Worm (Caenorhabditis elegans): ENCODE measurements around the gene nst-1.

Gene nst-1

ce11 chrII:8259674-8260073 lies 23.3 kb downstream of the nst-1 start:
- TF ChIP-seq unc-55 (GFP tag; optimal IDR thresholded peaks at IDR 0.05) (no peak), ceh-18 (tag; optimal IDR thresholded peaks at IDR 0.05) (no peak), ceh-6 (GFP tag; optimal IDR thresholded peaks at IDR 0.05) (no peak), elt-2 (tag; optimal IDR thresholded peaks at IDR 0.05) (no peak), hlh-6 (tag; optimal IDR thresholded peaks at IDR 0.05) (no peak), odd-2 (tag; optimal IDR thresholded peaks at IDR 0.05) (no peak), eyg-1 (tag; optimal IDR thresholded peaks at IDR 0.05) (no peak), che-1 (tag; optimal IDR thresholded peaks at IDR 0.05) (no peak), Y22D7AL.16 (tag; optimal IDR thresholded peaks at IDR 0.05) (no peak), ceh-30 (tag; optimal IDR thresholded peaks at IDR 0.05) (no peak), hlh-30 (tag; optimal IDR thresholded peaks at IDR 0.05; ENCODE audit: insufficient read depth) (no peak), pha-4 (tag; optimal IDR thresholded peaks at IDR 0.05) (no peak), tbx-2 (tag; optimal IDR thresholded peaks at IDR 0.05) (no peak), sox-4 (tag; optimal IDR thresholded peaks at IDR 0.05) (no peak), ceh-31 (tag; optimal IDR thresholded peaks at IDR 0.05) (no peak), sox-2 (GFP tag; IDR thresholded peaks at IDR 0.05) (no peak), gmeb-2 (tag; optimal IDR thresholded peaks at IDR 0.05) (no peak), syd-9 (tag; optimal IDR thresholded peaks at IDR 0.05) (no peak), ref-2 (tag; optimal IDR thresholded peaks at IDR 0.05) (no peak), nhr-11 (tag; optimal IDR thresholded peaks at IDR 0.05) (no peak)

- TF ChIP-seq ceh-34 (tag; optimal IDR thresholded peaks at IDR 0.05) = no peak
These were observed 24.0 kb downstream of the nst-1 start, which contains the start of gene F35C11.6 for ce11 chrII:8259038-8259437. Gene F35C11.6, minus strand, starts transcription at chrII:8259138.

- no peak for TF ChIP-seq sox-4 (tag; optimal IDR thresholded peaks at IDR 0.05)
- TF ChIP-seq dve-1 (tag; optimal IDR thresholded peaks at IDR 0.05) = no peak
- no peak for TF ChIP-seq lin-11 (tag; optimal IDR thresholded peaks at IDR 0.05)
- TF ChIP-seq F13H6.1 (tag; optimal IDR thresholded peaks at IDR 0.05) = no peak
- TF ChIP-seq K02D7.2 (tag; optimal IDR thresholded peaks at IDR 0.05) = no peak
These were observed 27.0 kb downstream of the nst-1 start, which contains the start of gene F35C11.7 for ce11 chrII:8256013-8256412. Gene F35C11.7, plus strand, starts transcription at chrII:8256313.

ce11 chrII:8253160-8253793 lies 29.7 kb downstream of the nst-1 start, which contains the start of gene F35C11.5:
Gene F35C11.5, plus strand, starts transcription at chrII:8253743.
- TF ChIP-seq mec-3 (tag; optimal IDR thresholded peaks at IDR 0.05; ENCODE audit: borderline replicate concordance) (no peak), pha-2 (tag; optimal IDR thresholded peaks at IDR 0.05) (no peak), ceh-34 (tag; optimal IDR thresholded peaks at IDR 0.05) (no peak)

ce11 chrII:8249710-8250109 lies 33.3 kb downstream of the nst-1 start:
- TF ChIP-seq elt-2 (tag; optimal IDR thresholded peaks at IDR 0.05) (peak; percentile 55), hlh-30 (tag; optimal IDR thresholded peaks at IDR 0.05; ENCODE audit: insufficient read depth) (no peak), fkh-6 (tag; optimal IDR thresholded peaks at IDR 0.05) (no peak), pag-3 (tag; optimal IDR thresholded peaks at IDR 0.05; ENCODE audit: borderline replicate concordance) (no peak)

- TF ChIP-seq unc-42 (tag; optimal IDR thresholded peaks at IDR 0.05) (no peak), T23F11.4 (GFP tag; optimal IDR thresholded peaks at IDR 0.05) (no peak)
These were observed 34.3 kb downstream of the nst-1 start, which contains the start of the genes F35C11.2 and F35C11.4 for ce11 chrII:8248745-8249144. Gene F35C11.2, minus strand, starts transcription at chrII:8248834. Gene F35C11.4, plus strand, starts transcription at chrII:8249004.

Measured in whole organism, late embryonic.